Worm (Caenorhabditis elegans): ENCODE measurements around the gene ifbp-1.

DNA sequence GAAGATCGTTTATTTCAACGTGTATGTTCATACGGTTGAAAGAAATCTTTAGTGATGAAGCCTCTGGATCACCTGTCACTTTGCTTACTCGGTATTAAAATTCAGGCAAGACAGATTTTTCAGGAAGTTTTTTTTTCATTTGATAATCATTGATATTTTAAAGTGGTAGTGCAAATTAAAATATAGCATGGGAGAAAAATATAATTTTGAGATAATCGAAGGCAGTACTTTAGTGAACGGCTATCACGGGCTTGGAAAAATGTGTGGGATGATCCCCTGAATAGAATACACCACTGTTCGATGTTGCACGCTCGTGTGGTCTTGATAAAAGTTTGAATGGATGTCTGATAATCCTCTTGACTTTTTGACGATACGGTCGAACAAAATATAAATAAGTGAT lies 47.3 kb upstream of the ifbp-1 start:
- TF ChIP-seq nhr-232 (tag; optimal IDR thresholded peaks at IDR 0.05) (no peak), F13H6.1 (tag; optimal IDR thresholded peaks at IDR 0.05) (no peak), sox-4 (tag; optimal IDR thresholded peaks at IDR 0.05) (no peak), pqm-1 (tag; optimal IDR thresholded peaks at IDR 0.05) (no peak), ztf-16 (tag; optimal IDR thresholded peaks at IDR 0.05) (no peak), ceh-2 (tag; optimal IDR thresholded peaks at IDR 0.05) (no peak), unc-42 (tag; optimal IDR thresholded peaks at IDR 0.05) (no peak), hlh-13 (GFP tag; optimal IDR thresholded peaks at IDR 0.05) (no peak), fkh-6 (tag; optimal IDR thresholded peaks at IDR 0.05) (no peak), pag-3 (tag; optimal IDR thresholded peaks at IDR 0.05; ENCODE audit: borderline replicate concordance) (no peak), dve-1 (tag; optimal IDR thresholded peaks at IDR 0.05) (no peak), ceh-24 (tag; optimal IDR thresholded peaks at IDR 0.05) (no peak)
